Worm (Caenorhabditis elegans): ENCODE measurements around the gene eco-1.

DNA sequence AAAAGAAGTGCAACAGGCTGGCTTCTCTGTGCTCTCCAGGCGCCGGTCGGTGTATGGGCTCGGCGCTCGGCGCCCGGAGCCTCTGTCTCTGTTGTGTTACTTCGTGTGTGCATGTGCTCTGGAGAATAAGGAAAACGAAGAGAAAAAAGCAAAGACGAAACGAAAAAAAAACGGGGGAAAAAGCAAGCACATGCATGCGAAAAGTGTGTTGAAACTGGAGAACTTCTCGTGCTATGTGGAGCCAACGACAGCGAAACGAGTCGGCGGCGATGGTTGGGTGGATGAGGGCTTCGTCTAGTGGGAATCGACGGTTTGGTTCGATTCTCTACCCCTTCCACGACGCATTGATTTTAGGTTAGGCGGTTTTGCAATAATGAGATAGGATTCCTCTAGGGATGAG lies 28.5 kb upstream of the eco-1 start:
- TF ChIP-seq nhr-25 (tag; optimal IDR thresholded peaks at IDR 0.05) (no peak), ztf-11 (tag; optimal IDR thresholded peaks at IDR 0.05) (no peak), alr-1 (tag; optimal IDR thresholded peaks at IDR 0.05) (no peak)

All from whole organism, L2 larva.